Worm (Caenorhabditis elegans) whole organism, young adult: ENCODE data around the gene K06B4.4.

ENCODE experiments used
- B0019.2 ChIP-seq: fragments of 200-800 bp; sonication (Bioruptor generic); conservative IDR thresholded peaks from 2 replicates; pipeline ENCODE4 v1.3.6; 2022; ENCODE audit warnings: missing genetic modification reagents, missing genetic modification characterization, missing compliant biosample characterization
- B0035.1 ChIP-seq: sonication (generic microtip); optimal IDR thresholded peaks from 2 replicates; lab custom pipeline; 2016; ENCODE audit warnings: missing genetic modification characterization, mild to moderate bottlenecking, missing compliant biosample characterization, missing genotype, missing genetic modification reagents
- B0261.1 ChIP-seq: sonication (generic microtip); optimal IDR thresholded peaks from 2 replicates; lab custom pipeline; 2016; ENCODE audit warnings: mild to moderate bottlenecking, missing genetic modification characterization, moderate library complexity, missing compliant biosample characterization
- C17E4.6 ChIP-seq: fragments of 200-800 bp; sonication (Bioruptor generic); IDR thresholded peaks from 2 replicates; pipeline ENCODE4 v1.3.6; 2022; ENCODE audit warnings: missing genetic modification reagents, missing genetic modification characterization, missing compliant biosample characterization
- D2030.7 ChIP-seq: fragments of 200-800 bp; sonication (Bioruptor generic); IDR thresholded peaks from 2 replicates; pipeline ENCODE4 v1.3.6; 2022; ENCODE audit warnings: missing genetic modification reagents, missing genetic modification characterization, missing compliant biosample characterization
- F10E7.11 ChIP-seq: sonication (generic microtip); optimal IDR thresholded peaks from 2 replicates; lab custom pipeline; 2017; ENCODE audit warnings: mild to moderate bottlenecking, missing genetic modification characterization, moderate library complexity, missing compliant biosample characterization
- F22D6.2 ChIP-seq: sonication (generic microtip); optimal IDR thresholded peaks from 2 replicates; lab custom pipeline; 2016; ENCODE audit warnings: mild to moderate bottlenecking, missing genetic modification characterization, missing compliant biosample characterization
- F39B2.1 ChIP-seq: fragments of 200-800 bp; sonication (Bioruptor generic); IDR thresholded peaks from 2 replicates; pipeline ENCODE4 v1.3.6; 2022; ENCODE audit warnings: missing genetic modification reagents, missing genetic modification characterization, missing compliant biosample characterization
- F57C9.4 ChIP-seq: sonication (generic microtip); optimal IDR thresholded peaks from 2 replicates; lab custom pipeline; 2017; ENCODE audit warnings: mild to moderate bottlenecking, missing genetic modification characterization, missing compliant biosample characterization
- Y79H2A.3 ChIP-seq: fragments of 200-800 bp; sonication (Bioruptor generic); conservative IDR thresholded peaks from 2 replicates; pipeline ENCODE4 v1.3.6; 2022; ENCODE audit warnings: missing genetic modification reagents, missing genetic modification characterization, missing compliant biosample characterization
- aptf-3 ChIP-seq: fragments of 200-800 bp; sonication (Bioruptor generic); IDR thresholded peaks from 2 replicates; pipeline ENCODE4 v1.3.6; 2022; ENCODE audit warnings: missing genetic modification characterization, missing compliant biosample characterization
- attf-5 ChIP-seq: fragments of 200-800 bp; sonication (Bioruptor generic); optimal IDR thresholded peaks from 2 replicates; lab custom pipeline; 2018; ENCODE audit warnings: mild to moderate bottlenecking, missing genetic modification characterization, missing compliant biosample characterization
- bed-1 ChIP-seq: fragments of 200-800 bp; sonication (Bioruptor generic); IDR thresholded peaks from 2 replicates; pipeline ENCODE4 v1.3.6; 2022; ENCODE audit warnings: missing genetic modification reagents, missing genetic modification characterization, missing compliant biosample characterization
- ccch-3 ChIP-seq: fragments of 200-800 bp; sonication (Bioruptor generic); optimal IDR thresholded peaks from 2 replicates; lab custom pipeline; 2018; ENCODE audit warnings: mild to moderate bottlenecking, missing genetic modification characterization, missing compliant biosample characterization
- cebp-2 ChIP-seq: fragments of 200-800 bp; sonication (Bioruptor generic); IDR thresholded peaks from 2 replicates; pipeline ENCODE4 v1.3.6; 2022; ENCODE audit warnings: missing genetic modification characterization, missing compliant biosample characterization
- ceh-91 ChIP-seq: fragments of 200-800 bp; sonication (Bioruptor generic); IDR thresholded peaks from 2 replicates; pipeline ENCODE4 v1.3.6; 2022; ENCODE audit warnings: missing genetic modification reagents, missing genetic modification characterization, missing compliant biosample characterization
- chd-7 ChIP-seq: sonication (generic microtip); optimal IDR thresholded peaks from 2 replicates; lab custom pipeline; 2016; ENCODE audit warnings: mild to moderate bottlenecking, missing genetic modification characterization, moderate library complexity, missing compliant biosample characterization
- egrh-3 ChIP-seq: fragments of 200-800 bp; sonication (Bioruptor generic); IDR thresholded peaks from 2 replicates; pipeline ENCODE4 v1.3.6; 2022; ENCODE audit warnings: missing genetic modification reagents, missing genetic modification characterization, missing compliant biosample characterization
- hlh-26 ChIP-seq: fragments of 200-800 bp; sonication (Bioruptor generic); conservative IDR thresholded peaks from 2 replicates; pipeline ENCODE4 v1.3.6; 2022; ENCODE audit warnings: missing genetic modification reagents, missing genetic modification characterization, missing compliant biosample characterization
- hrde-1 ChIP-seq: sonication (generic microtip); optimal IDR thresholded peaks from 2 replicates; lab custom pipeline; 2016; ENCODE audit warnings: missing genetic modification characterization, mild to moderate bottlenecking, missing compliant biosample characterization, moderate library complexity, missing genotype, missing genetic modification reagents, borderline replicate concordance
- let-526 ChIP-seq: fragments of 200-800 bp; sonication (Bioruptor generic); IDR thresholded peaks from 2 replicates; pipeline ENCODE4 v1.3.6; 2022; ENCODE audit warnings: missing genetic modification reagents, missing genetic modification characterization, missing compliant biosample characterization
- let-607 ChIP-seq, 2 experiments: fragments of 200-800 bp in 1 of 2; sonication (Bioruptor generic) in 1 of 2; sonication (generic microtip) in 1 of 2; optimal IDR thresholded peaks; 2 replicates each; lab custom pipeline; 2016 to 2018; ENCODE audit warnings: mild to moderate bottlenecking in 2 of 2, missing compliant biosample characterization in 2 of 2, missing genetic modification characterization in 2 of 2, moderate library complexity in 2 of 2, missing genotype in 1 of 2
- lin-26 ChIP-seq: fragments of 200-800 bp; sonication (Bioruptor generic); IDR thresholded peaks from 2 replicates; pipeline ENCODE4 v1.3.6; 2022; ENCODE audit warnings: missing genetic modification reagents, missing genetic modification characterization, missing compliant biosample characterization
- lin-35 ChIP-seq, 3 experiments: fragments of 150-350 bp in 2 of 3; sonication (generic microtip) in 1 of 3; optimal IDR thresholded peaks; 2 replicates each; lab custom pipeline; 2014 to 2018; ENCODE audit warnings: missing biosample characterization in 3 of 3, missing genetic modification characterization in 3 of 3, missing genetic modification reagents in 3 of 3
- madf-3 ChIP-seq: fragments of 200-800 bp; sonication (Bioruptor generic); IDR thresholded peaks from 2 replicates; pipeline ENCODE4 v1.3.6; 2022; ENCODE audit warnings: missing genetic modification reagents, missing genetic modification characterization, missing compliant biosample characterization
- madf-6 ChIP-seq: fragments of 200-800 bp; sonication (Bioruptor generic); IDR thresholded peaks from 2 replicates; pipeline ENCODE4 v1.3.6; 2022; ENCODE audit warnings: missing genetic modification reagents, missing genetic modification characterization, missing compliant biosample characterization
- nfya-2 ChIP-seq: fragments of 200-800 bp; sonication (Bioruptor generic); IDR thresholded peaks from 2 replicates; pipeline ENCODE4 v1.3.6; 2022; ENCODE audit warnings: missing genetic modification reagents, missing genetic modification characterization, missing compliant biosample characterization
- nhr-90 ChIP-seq: sonication (generic microtip); optimal IDR thresholded peaks from 2 replicates; lab custom pipeline; 2016; ENCODE audit warnings: missing genotype, mild to moderate bottlenecking, missing genetic modification characterization, missing compliant biosample characterization
- snpc-1.3 ChIP-seq: sonication (generic microtip); optimal IDR thresholded peaks from 2 replicates; lab custom pipeline; 2017; ENCODE audit warnings: missing genetic modification characterization, mild to moderate bottlenecking, missing compliant biosample characterization, antibody characterized with exemption, moderate library complexity, missing genotype, missing genetic modification reagents; ENCODE audit not compliant: insufficient read depth
- snpc-3.4 ChIP-seq: sonication (generic microtip); optimal IDR thresholded peaks from 2 replicates; lab custom pipeline; 2017; ENCODE audit warnings: missing genetic modification characterization, mild to moderate bottlenecking, missing compliant biosample characterization, antibody characterized with exemption, moderate library complexity, missing genotype, missing genetic modification reagents
- snpc-4 ChIP-seq, 5 experiments: fragments of 150-350 bp in 1 of 5; sonication (generic microtip) in 4 of 5; optimal IDR thresholded peaks; 2 replicates each; lab custom pipeline; 2014 to 2018; ENCODE audit warnings: missing genetic modification characterization in 5 of 5, missing biosample characterization in 3 of 5, antibody characterized with exemption in 2 of 5, mild to moderate bottlenecking in 2 of 5, missing compliant biosample characterization in 2 of 5, missing genotype in 2 of 5, moderate library complexity in 2 of 5, missing genetic modification reagents in 1 of 5
- xnd-1 ChIP-seq: sonication (generic microtip); optimal IDR thresholded peaks from 2 replicates; lab custom pipeline; 2016; ENCODE audit warnings: missing genotype, missing genetic modification reagents, missing genetic modification characterization, missing compliant biosample characterization
- ztf-3 ChIP-seq: fragments of 200-800 bp; sonication (Bioruptor generic); optimal IDR thresholded peaks from 2 replicates; lab custom pipeline; 2018; ENCODE audit warnings: mild to moderate bottlenecking, missing genetic modification characterization, missing compliant biosample characterization
- ztf-6 ChIP-seq: fragments of 200-800 bp; sonication (Bioruptor generic); IDR thresholded peaks from 2 replicates; pipeline ENCODE4 v1.3.6; 2022; ENCODE audit warnings: missing genetic modification reagents, missing genetic modification characterization, missing compliant biosample characterization

Gene K06B4.4

ce11 chrV:15689952-15690351 lies 21.0 kb downstream of the K06B4.4 start, which contains the start of gene nhr-268:
Gene nhr-268 (plus strand): TSS chrV:15690252.
- TF ChIP-seq B0019.2 (GFP tag; lab: Robert Waterston, UW) (no peak), let-607 (tag; optimal IDR thresholded peaks at IDR 0.05; lab: Kevin White, UChicago) (no peak), ceh-91 (GFP tag; lab: Robert Waterston, UW) (no peak), chd-7 (tag; lab: Kevin White, UChicago) (no peak), Y79H2A.3 (GFP tag; lab: Robert Waterston, UW) (no peak), F39B2.1 (GFP tag; lab: Robert Waterston, UW) (no peak), xnd-1 (tag; lab: Kevin White, UChicago) (no peak), hrde-1 (no peak), hlh-26 (GFP tag; lab: Robert Waterston, UW) (no peak)

ce11 chrV:15693682-15694081 lies 24.7 kb downstream of the K06B4.4 start, which contains the start of gene nhr-198:
Gene nhr-198 (plus strand): TSS chrV:15693994.
- TF ChIP-seq D2030.7 (no peak), nhr-90 (no peak), B0035.1 (tag; lab: Kevin White, UChicago) (no peak), Y79H2A.3 (GFP tag; lab: Robert Waterston, UW) (no peak), chd-7 (tag; lab: Kevin White, UChicago) (no peak), madf-3 (GFP tag; lab: Robert Waterston, UW) (no peak), snpc-1.3 (tag; lab: Kevin White, UChicago) (no peak), attf-5 (no peak), ztf-6 (GFP tag; lab: Robert Waterston, UW) (no peak), madf-6 (GFP tag; lab: Robert Waterston, UW) (no peak), lin-35 (GFP tag; optimal IDR thresholded peaks at IDR 0.05; lab: Kevin White, UChicago) (no peak), F57C9.4 (no peak), snpc-4 (GFP tag; optimal IDR thresholded peaks at IDR 0.05; lab: Kevin White, UChicago) (no peak), snpc-4 (tag; optimal IDR thresholded peaks at IDR 0.05; lab: Kevin White, UChicago) (no peak), snpc-3.4 (no peak), hlh-26 (GFP tag; lab: Robert Waterston, UW) (no peak)

- TF ChIP-seq nfya-2 (GFP tag; lab: Robert Waterston, UW) (no peak), let-526 (no peak), hlh-26 (GFP tag; lab: Robert Waterston, UW) (no peak), ztf-3 (no peak), B0261.1 (tag; lab: Kevin White, UChicago) (no peak), bed-1 (GFP tag; lab: Robert Waterston, UW) (no peak), F10E7.11 (no peak), snpc-3.4 (no peak), egrh-3 (GFP tag; lab: Robert Waterston, UW) (no peak), aptf-3 (GFP tag; lab: Robert Waterston, UW) (no peak), cebp-2 (GFP tag; lab: Robert Waterston, UW) (no peak), lin-26 (GFP tag; lab: Robert Waterston, UW) (no peak), ccch-3 (GFP tag; lab: Kevin White, UChicago) (no peak), C17E4.6 (GFP tag; lab: Robert Waterston, UW) (no peak), F22D6.2 (tag; lab: Kevin White, UChicago) (no peak)
Observed at ce11 chrV:15698099-15698498, 29.1 kb downstream of the K06B4.4 start, which contains the start of gene srx-29. Gene srx-29 (minus strand): TSS chrV:15698199.
